Fruit fly (Drosophila melanogaster): ENCODE data around the gene bap.

Gene bap

dm6 chr3R:21359375-21360191, 29.1 kb upstream of the bap start (continued):
- TF ChIP-seq Atf6 (GFP tag; IDR thresholded peaks at IDR 0.05) = no peak
- no peak for TF ChIP-seq Doc2 (GFP tag; IDR thresholded peaks at IDR 0.05)
- TF ChIP-seq Doc3 (GFP tag; IDR thresholded peaks at IDR 0.05; ENCODE audit: partially characterized antibody) = peak; percentile 45; the same call in 2 of the 3 replicates
- TF ChIP-seq CG17385 (GFP tag; optimal IDR thresholded peaks at IDR 0.05) = no peak
- no peak for TF ChIP-seq D19B (GFP tag; optimal IDR thresholded peaks at IDR 0.05)
- peak; percentile 5 for TF ChIP-seq lilli (GFP tag; optimal IDR thresholded peaks at IDR 0.05)
- TF ChIP-seq peb (GFP tag; IDR thresholded peaks at IDR 0.05) = no peak
- no peak for TF ChIP-seq bsh (GFP tag; optimal IDR thresholded peaks at IDR 0.05)
- TF ChIP-seq stwl (tag; optimal IDR thresholded peaks at IDR 0.05) = no peak
- TF ChIP-seq cg (GFP tag; optimal IDR thresholded peaks at IDR 0.05) = peak; percentile 82
- no peak for TF ChIP-seq CrebB (tag; optimal IDR thresholded peaks at IDR 0.05)
- TF ChIP-seq sens (GFP tag) = peak; percentile 66
- TF ChIP-seq CG2712 (tag; optimal IDR thresholded peaks at IDR 0.05) = peak; percentile 4
- peak; percentile 31 for TF ChIP-seq Hmx (GFP tag; optimal IDR thresholded peaks at IDR 0.05)
- peak; percentile 10 for TF ChIP-seq Dp (GFP tag; optimal IDR thresholded peaks at IDR 0.05)
- TF ChIP-seq CG14667 (GFP tag; IDR thresholded peaks at IDR 0.05) = no peak
- no peak for TF ChIP-seq Mad (GFP tag; optimal IDR thresholded peaks at IDR 0.05)
- peak; percentile 47; the same call in 1 of the 2 replicates for TF ChIP-seq bbx (GFP tag; IDR thresholded peaks at IDR 0.05; ENCODE audit: partially characterized antibody)
- no peak for TF ChIP-seq Hr78 (GFP tag; optimal IDR thresholded peaks at IDR 0.05)
- TF ChIP-seq Bgb (GFP tag; IDR thresholded peaks at IDR 0.05; ENCODE audit: partially characterized antibody) = peak; percentile 66
- TF ChIP-seq CG12219 (GFP tag; optimal IDR thresholded peaks at IDR 0.05) = no peak
- TF ChIP-seq CG15601 (tag; optimal IDR thresholded peaks at IDR 0.05) = no peak
- peak; percentile 28; the same call in 1 of the 4 replicates for TF ChIP-seq chinmo (GFP tag; IDR thresholded peaks at IDR 0.05; ENCODE audit: partially characterized antibody)
- TF ChIP-seq gsb-n (tag; optimal IDR thresholded peaks at IDR 0.05) = no peak
- TF ChIP-seq CG10462 (GFP tag; optimal IDR thresholded peaks at IDR 0.05) = no peak
- TF ChIP-seq CG15269 (tag; optimal IDR thresholded peaks at IDR 0.05) = no peak
- peak; percentile 21 for TF ChIP-seq CG8924 (tag; optimal IDR thresholded peaks at IDR 0.05)
- no peak for TF ChIP-seq CG16863 (GFP tag; optimal IDR thresholded peaks at IDR 0.05)
- no peak for TF ChIP-seq CG33213 (GFP tag; optimal IDR thresholded peaks at IDR 0.05)
- no peak for TF ChIP-seq E2f1 (GFP tag; IDR thresholded peaks at IDR 0.05)
- no peak for TF ChIP-seq trh (GFP tag; optimal IDR thresholded peaks at IDR 0.05)
- TF ChIP-seq slp2 (GFP tag; optimal IDR thresholded peaks at IDR 0.05) = no peak
- TF ChIP-seq fd102C (GFP tag; optimal IDR thresholded peaks at IDR 0.05) = no peak
- TF ChIP-seq PHDP (tag; optimal IDR thresholded peaks at IDR 0.05) = no peak
- TF ChIP-seq HLHmδ (GFP tag; optimal IDR thresholded peaks at IDR 0.05) = no peak
- TF ChIP-seq jing (GFP tag; optimal IDR thresholded peaks at IDR 0.05) = no peak
- TF ChIP-seq row (GFP tag; IDR thresholded peaks at IDR 0.05) = peak; percentile 66
- no peak for TF ChIP-seq pros (GFP tag; optimal IDR thresholded peaks at IDR 0.05)
- peak; percentile 59 for TF ChIP-seq trem (tag; optimal IDR thresholded peaks at IDR 0.05)
- no peak for TF ChIP-seq zf30C (GFP tag; optimal IDR thresholded peaks at IDR 0.05)
- no peak for TF ChIP-seq Mrtf (GFP tag; IDR thresholded peaks at IDR 0.05)
- TF ChIP-seq wek (GFP tag; optimal IDR thresholded peaks at IDR 0.05) = no peak
- no peak for TF ChIP-seq scrt (GFP tag; optimal IDR thresholded peaks at IDR 0.05)
- TF ChIP-seq hth (optimal IDR thresholded peaks at IDR 0.05) = no peak
- TF ChIP-seq phol (tag; optimal IDR thresholded peaks at IDR 0.05) = peak; percentile 94
- peak; percentile 61; the same call in 2 of the 3 replicates for TF ChIP-seq knrl (GFP tag; IDR thresholded peaks at IDR 0.05; ENCODE audit: partially characterized antibody)
- TF ChIP-seq sob (GFP tag; IDR thresholded peaks at IDR 0.05) = no peak
- no peak for TF ChIP-seq CG8388 (GFP tag; optimal IDR thresholded peaks at IDR 0.05)
